Fruit fly (Drosophila melanogaster) whole organism, prepupa: ENCODE results near the gene tal-AA.

ENCODE experiments used
- Blimp-1 ChIP-seq: fragments of 200-800 bp; sonication (Bioruptor generic); optimal IDR thresholded peaks from 3 replicates; lab custom pipeline; 2017; ENCODE audit warnings: missing biosample characterization, missing genetic modification characterization, mild to moderate bottlenecking, moderate library complexity, missing genetic modification reagents
- CG10631 ChIP-seq: fragments of 200-800 bp; sonication (Bioruptor generic); optimal IDR thresholded peaks from 2 replicates; lab custom pipeline; 2016; ENCODE audit warnings: missing biosample characterization, missing genetic modification characterization
- CG10669 ChIP-seq: fragments of 200-800 bp; sonication (Bioruptor generic); optimal IDR thresholded peaks from 3 replicates; lab custom pipeline; 2018; ENCODE audit warnings: missing biosample characterization, mild to moderate bottlenecking, missing genetic modification characterization, moderate library complexity
- CG11902 ChIP-seq: fragments of 200-800 bp; sonication (Bioruptor generic); optimal IDR thresholded peaks from 3 replicates; lab custom pipeline; 2016; ENCODE audit warnings: missing biosample characterization, missing genetic modification characterization
- CG1621 ChIP-seq: fragments of 200-800 bp; sonication (Bioruptor generic); optimal IDR thresholded peaks from 3 replicates; lab custom pipeline; 2018; ENCODE audit warnings: missing biosample characterization, mild to moderate bottlenecking, missing genetic modification characterization
- CG16779 ChIP-seq: fragments of 200-800 bp; sonication (Bioruptor generic); optimal IDR thresholded peaks from 3 replicates; lab custom pipeline; 2017; ENCODE audit warnings: missing biosample characterization, mild to moderate bottlenecking, missing genetic modification characterization
- CG3032 ChIP-seq: fragments of 200-800 bp; optimal IDR thresholded peaks from 2 replicates; lab custom pipeline; 2019; ENCODE audit warnings: missing biosample characterization, mild to moderate bottlenecking, missing genetic modification characterization, moderate library complexity
- CG31627 ChIP-seq: fragments of 200-800 bp; sonication (Bioruptor generic); optimal IDR thresholded peaks from 3 replicates; lab custom pipeline; 2016; ENCODE audit warnings: missing biosample characterization, missing genetic modification characterization
- CG32006 ChIP-seq: fragments of 200-800 bp; sonication (Bioruptor generic); optimal IDR thresholded peaks from 3 replicates; lab custom pipeline; 2017; ENCODE audit warnings: missing biosample characterization, mild to moderate bottlenecking, missing genetic modification characterization
- CG34406 ChIP-seq: fragments of 200-800 bp; sonication (Bioruptor generic); optimal IDR thresholded peaks from 3 replicates; lab custom pipeline; 2016; ENCODE audit warnings: missing biosample characterization, missing genetic modification characterization
- CG3919 ChIP-seq: fragments of 200-800 bp; sonication (Bioruptor generic); optimal IDR thresholded peaks from 3 replicates; lab custom pipeline; 2016; ENCODE audit warnings: missing biosample characterization, missing genetic modification characterization
- CG4318 ChIP-seq: fragments of 200-800 bp; sonication (Bioruptor generic); optimal IDR thresholded peaks from 3 replicates; lab custom pipeline; 2017; ENCODE audit warnings: missing biosample characterization, mild to moderate bottlenecking, missing genetic modification characterization
- CG6163 ChIP-seq: fragments of 200-800 bp; sonication (Bioruptor generic); IDR thresholded peaks from 3 replicates; pipeline ENCODE4 v1.3.6; 2022; ENCODE audit warnings: missing biosample characterization, missing genetic modification characterization
- CG6808 ChIP-seq: fragments of 200-800 bp; sonication (Bioruptor generic); optimal IDR thresholded peaks from 3 replicates; lab custom pipeline; 2017; ENCODE audit warnings: missing biosample characterization, missing genetic modification characterization, mild to moderate bottlenecking, moderate library complexity, missing genetic modification reagents
- CG6854 ChIP-seq: fragments of 200-800 bp; sonication (Bioruptor generic); optimal IDR thresholded peaks from 2 replicates; lab custom pipeline; 2017; ENCODE audit warnings: missing biosample characterization, mild to moderate bottlenecking, missing genetic modification characterization
- CG8119 ChIP-seq: fragments of 200-800 bp; sonication (Bioruptor generic); IDR thresholded peaks from 3 replicates; pipeline ENCODE4 v1.3.6; 2022; ENCODE audit warnings: missing biosample characterization, missing genetic modification characterization
- CG8319 ChIP-seq: fragments of 200-800 bp; sonication (Bioruptor generic); optimal IDR thresholded peaks from 3 replicates; lab custom pipeline; 2016; ENCODE audit warnings: missing biosample characterization, missing genetic modification characterization
- CG8632 ChIP-seq: fragments of 200-800 bp; sonication (Bioruptor generic); optimal IDR thresholded peaks from 3 replicates; lab custom pipeline; 2016; ENCODE audit warnings: missing biosample characterization, missing genetic modification characterization
- CG9139 ChIP-seq: fragments of 200-800 bp; sonication (Bioruptor generic); optimal IDR thresholded peaks from 3 replicates; lab custom pipeline; 2017; ENCODE audit warnings: missing biosample characterization, mild to moderate bottlenecking, missing genetic modification characterization
- Eip75B ChIP-seq: fragments of 200-800 bp; sonication (Bioruptor generic); optimal IDR thresholded peaks from 3 replicates; lab custom pipeline; 2016; ENCODE audit warnings: missing biosample characterization, missing genetic modification characterization
- Ets21C ChIP-seq: fragments of 200-800 bp; sonication (Bioruptor generic); optimal IDR thresholded peaks from 3 replicates; lab custom pipeline; 2016; ENCODE audit warnings: missing biosample characterization, missing genetic modification characterization
- Ets96B ChIP-seq: fragments of 200-800 bp; optimal IDR thresholded peaks from 2 replicates; lab custom pipeline; 2019; ENCODE audit warnings: missing biosample characterization, mild to moderate bottlenecking, missing genetic modification characterization, moderate library complexity
- Gug ChIP-seq: fragments of 200-800 bp; sonication (Bioruptor generic); IDR thresholded peaks from 2 replicates; pipeline ENCODE4 v1.3.6; 2022; ENCODE audit warnings: missing biosample characterization, missing genetic modification characterization
- Hr38 ChIP-seq: sonication (Bioruptor generic); optimal IDR thresholded peaks from 2 replicates; lab custom pipeline; 2016; ENCODE audit warnings: missing biosample characterization, missing genetic modification characterization
- Hr4 ChIP-seq: fragments of 200-800 bp; sonication (Bioruptor generic); optimal IDR thresholded peaks from 3 replicates; lab custom pipeline; 2016; ENCODE audit warnings: missing biosample characterization, missing genetic modification characterization
- Lpt ChIP-seq: fragments of 200-800 bp; sonication (Bioruptor generic); optimal IDR thresholded peaks from 3 replicates; lab custom pipeline; 2016; ENCODE audit warnings: missing biosample characterization, missing genetic modification characterization
- Met ChIP-seq: fragments of 200-800 bp; sonication (Bioruptor generic); optimal IDR thresholded peaks from 3 replicates; lab custom pipeline; 2016; ENCODE audit warnings: missing biosample characterization, missing genetic modification characterization
- OdsH ChIP-seq: fragments of 200-800 bp; sonication (Bioruptor generic); optimal IDR thresholded peaks from 3 replicates; lab custom pipeline; 2016; ENCODE audit warnings: missing biosample characterization, missing genetic modification characterization
- Smox ChIP-seq: fragments of 200-800 bp; sonication (Bioruptor generic); optimal IDR thresholded peaks from 3 replicates; lab custom pipeline; 2016; ENCODE audit warnings: missing biosample characterization, missing genetic modification characterization
- Sox14 ChIP-seq: fragments of 200-800 bp; sonication (Bioruptor generic); optimal IDR thresholded peaks from 3 replicates; lab custom pipeline; 2016; ENCODE audit warnings: missing biosample characterization, missing genetic modification characterization
- achi ChIP-seq: fragments of 200-800 bp; sonication (Bioruptor generic); optimal IDR thresholded peaks from 3 replicates; lab custom pipeline; 2016; ENCODE audit warnings: missing biosample characterization, missing genetic modification characterization
- acj6 ChIP-seq: fragments of 200-800 bp; sonication (Bioruptor generic); optimal IDR thresholded peaks from 3 replicates; lab custom pipeline; 2016; ENCODE audit warnings: missing biosample characterization, missing genetic modification characterization
- cyc ChIP-seq: fragments of 200-800 bp; sonication (Bioruptor generic); optimal IDR thresholded peaks from 3 replicates; lab custom pipeline; 2016; ENCODE audit warnings: missing biosample characterization, missing genetic modification characterization
- dac ChIP-seq: fragments of 200-800 bp; sonication (Bioruptor generic); optimal IDR thresholded peaks from 2 replicates; lab custom pipeline; 2017; ENCODE audit warnings: missing biosample characterization, mild to moderate bottlenecking, missing genetic modification characterization
- dsx ChIP-seq: fragments of 200-800 bp; optimal IDR thresholded peaks from 3 replicates; lab custom pipeline; 2019; ENCODE audit warnings: missing biosample characterization, mild to moderate bottlenecking, missing genetic modification characterization, moderate library complexity; ENCODE audit not compliant: poor library complexity, severe bottlenecking
- esn ChIP-seq: fragments of 200-800 bp; sonication (Bioruptor generic); optimal IDR thresholded peaks from 2 replicates; lab custom pipeline; 2016; ENCODE audit warnings: missing biosample characterization, mild to moderate bottlenecking, missing genetic modification characterization, moderate library complexity
- fd59A ChIP-seq: fragments of 200-800 bp; sonication (Bioruptor generic); optimal IDR thresholded peaks from 2 replicates; lab custom pipeline; 2017; ENCODE audit warnings: missing biosample characterization, mild to moderate bottlenecking, missing genetic modification characterization, missing genetic modification reagents
- fd85E ChIP-seq: fragments of 200-800 bp; sonication (Bioruptor generic); optimal IDR thresholded peaks from 3 replicates; lab custom pipeline; 2016; ENCODE audit warnings: missing biosample characterization, missing genetic modification characterization
- fkh ChIP-seq: fragments of 200-800 bp; sonication (Bioruptor generic); optimal IDR thresholded peaks from 3 replicates; lab custom pipeline; 2017; ENCODE audit warnings: missing biosample characterization, mild to moderate bottlenecking, missing genetic modification characterization, moderate library complexity
- lz ChIP-seq: fragments of 200-800 bp; sonication (Bioruptor generic); optimal IDR thresholded peaks from 3 replicates; lab custom pipeline; 2016; ENCODE audit warnings: missing biosample characterization, missing genetic modification characterization
- net ChIP-seq: fragments of 200-800 bp; sonication (Bioruptor generic); optimal IDR thresholded peaks from 3 replicates; lab custom pipeline; 2016; ENCODE audit warnings: missing biosample characterization, missing genetic modification characterization
- pdm3 ChIP-seq: fragments of 200-800 bp; sonication (Bioruptor generic); optimal IDR thresholded peaks from 3 replicates; lab custom pipeline; 2016; ENCODE audit warnings: missing biosample characterization, missing genetic modification characterization
- salr ChIP-seq, 2 experiments: fragments of 200-800 bp; sonication (Bioruptor generic); optimal IDR thresholded peaks; 3 replicates each; lab custom pipeline; 2016 to 2018; ENCODE audit warnings: missing biosample characterization in 2 of 2, missing genetic modification characterization in 2 of 2, mild to moderate bottlenecking in 1 of 2
- ss ChIP-seq, 2 experiments: fragments of 200-800 bp; sonication (Bioruptor generic); optimal IDR thresholded peaks; 2 replicates in 1 of 2; 3 replicates in 1 of 2; lab custom pipeline; 2017 to 2018; ENCODE audit warnings: mild to moderate bottlenecking in 2 of 2, missing biosample characterization in 2 of 2, missing genetic modification characterization in 2 of 2, moderate library complexity in 1 of 2
- svp ChIP-seq: fragments of 200-800 bp; sonication (Bioruptor generic); peaks from one replicate; lab custom pipeline; 2016; ENCODE audit warnings: missing biosample characterization, missing genetic modification characterization
- topi ChIP-seq: fragments of 200-800 bp; sonication (Bioruptor generic); optimal IDR thresholded peaks from 3 replicates; lab custom pipeline; 2016; ENCODE audit warnings: missing biosample characterization, missing genetic modification characterization
- vri ChIP-seq: fragments of 200-800 bp; sonication (Bioruptor generic); optimal IDR thresholded peaks from 3 replicates; lab custom pipeline; 2016; ENCODE audit warnings: missing biosample characterization, mild to moderate bottlenecking, missing genetic modification characterization

tal-AA gene

dm6 chr3R:13849327-13849726 is 36.4 kb downstream of the tal-AA start (continued):
- peak; percentile 77 for TF ChIP-seq Ets96B (tag; lab: Kevin White, UChicago)
- peak; percentile 37 for TF ChIP-seq CG11902 (GFP tag; lab: Kevin White, UChicago)
- TF ChIP-seq topi (GFP tag; lab: Kevin White, UChicago): peak; percentile 81
- peak; percentile 48 for TF ChIP-seq CG1621 (tag; lab: Kevin White, UChicago)
- no peak for TF ChIP-seq CG16779 (tag; lab: Kevin White, UChicago)
- peak; percentile 88 for TF ChIP-seq esn (GFP tag; lab: Kevin White, UChicago)
- peak; percentile 74 for TF ChIP-seq dsx (GFP tag; lab: Kevin White, UChicago)
- peak; percentile 54 for TF ChIP-seq Blimp-1
- peak; percentile 59 for TF ChIP-seq Sox14 (GFP tag; lab: Kevin White, UChicago)
- TF ChIP-seq Met (GFP tag; lab: Kevin White, UChicago): peak; percentile 88
- TF ChIP-seq Gug (GFP tag; lab: Robert Waterston, UW): 0 out of 2 replicates have a peak, but pooled peaks have one; percentile 22
- TF ChIP-seq CG3919 (GFP tag; lab: Kevin White, UChicago): peak; percentile 74
- peak; percentile 76 for TF ChIP-seq cyc (GFP tag; lab: Kevin White, UChicago)
- TF ChIP-seq CG31627 (GFP tag; lab: Kevin White, UChicago): peak; percentile 66
- TF ChIP-seq salr (GFP tag; optimal IDR thresholded peaks at IDR 0.05; lab: Kevin White, UChicago): peak; percentile 13 to 38
- no peak for TF ChIP-seq Lpt
- peak; percentile 68 for TF ChIP-seq CG10669 (GFP tag; lab: Kevin White, UChicago)
- TF ChIP-seq Smox (GFP tag; lab: Kevin White, UChicago): peak; percentile 83
- peak; percentile 9 for TF ChIP-seq Hr4 (GFP tag; lab: Kevin White, UChicago)
- TF ChIP-seq CG9139: peak; percentile 31

DNA sequence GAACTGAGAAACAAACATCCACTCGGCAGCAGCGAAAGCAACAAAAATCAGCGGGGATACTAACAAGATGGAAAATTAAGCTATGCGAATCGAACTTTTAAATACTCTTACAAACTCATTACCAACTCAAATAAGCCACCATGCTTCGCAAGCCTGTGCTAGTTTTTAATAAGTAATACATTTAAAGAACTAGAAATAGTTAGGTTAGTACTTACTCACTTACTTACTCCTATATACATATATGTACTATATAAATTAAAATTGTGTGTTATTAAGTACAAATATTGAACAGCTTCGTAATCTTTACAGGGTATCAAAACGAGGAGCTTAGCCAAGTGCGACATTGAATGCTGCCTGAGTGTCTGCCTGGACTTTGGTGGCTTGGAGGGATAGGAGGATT is 38.1 kb downstream of the tal-AA start:
- TF ChIP-seq ss (GFP tag; optimal IDR thresholded peaks at IDR 0.05; lab: Kevin White, UChicago) (peak in 1 of 2 experiments; percentile 39), CG34406 (peak; percentile 38), Hr4 (GFP tag; lab: Kevin White, UChicago) (no peak), achi (GFP tag; lab: Kevin White, UChicago) (no peak), Eip75B (GFP tag; lab: Kevin White, UChicago) (no peak), Ets96B (tag; lab: Kevin White, UChicago) (peak; percentile 51), Hr38 (GFP tag; lab: Kevin White, UChicago) (no peak), CG16779 (tag; lab: Kevin White, UChicago) (no peak), Met (GFP tag; lab: Kevin White, UChicago) (peak; percentile 51), pdm3 (GFP tag; lab: Kevin White, UChicago) (peak; percentile 18), dac (GFP tag; lab: Kevin White, UChicago) (no peak), CG11902 (GFP tag; lab: Kevin White, UChicago) (peak; percentile 17), Gug (GFP tag; lab: Robert Waterston, UW) (no peak), esn (GFP tag; lab: Kevin White, UChicago) (peak; percentile 49), CG8319 (no peak), dsx (GFP tag; lab: Kevin White, UChicago) (peak; percentile 42), CG6163 (GFP tag; lab: Robert Waterston, UW) (no peak), lz (GFP tag; lab: Kevin White, UChicago) (no peak), CG6808 (GFP tag; lab: Kevin White, UChicago) (peak; percentile 39), Ets21C (GFP tag; lab: Kevin White, UChicago) (no peak), Sox14 (GFP tag; lab: Kevin White, UChicago) (peak; percentile 29), CG3032 (tag; lab: Kevin White, UChicago) (peak; percentile 42), acj6 (GFP tag; lab: Kevin White, UChicago) (peak; percentile 35), CG10631 (GFP tag; lab: Kevin White, UChicago) (peak; percentile 42), OdsH (peak; percentile 1), CG1621 (tag; lab: Kevin White, UChicago) (no peak), CG6854 (GFP tag; lab: Kevin White, UChicago) (no peak), svp (GFP tag; lab: Kevin White, UChicago) (peak; percentile 75), CG8632 (GFP tag; lab: Kevin White, UChicago) (peak; percentile 0), cyc (GFP tag; lab: Kevin White, UChicago) (peak; percentile 20), fd85E (no peak), vri (GFP tag; lab: Kevin White, UChicago) (peak; percentile 18), Smox (GFP tag; lab: Kevin White, UChicago) (peak; percentile 23), CG32006 (peak; percentile 48), Lpt (no peak), CG3919 (GFP tag; lab: Kevin White, UChicago) (peak; percentile 28), fd59A (peak; percentile 58), fkh (GFP tag; lab: Kevin White, UChicago) (no peak), CG9139 (peak; percentile 7), CG8119 (GFP tag; lab: Robert Waterston, UW) (no peak), CG4318 (GFP tag; lab: Kevin White, UChicago) (no peak), net (GFP tag; lab: Kevin White, UChicago) (no peak)
